Worm (Caenorhabditis elegans) whole organism, mixed stage, embryonic: ENCODE data around the gene K05F1.13.
A peak's percentile ranks its signal among the peaks of the same experiment; 100 is the strongest.
"Not testable (repeated sequence)": the region's sequence is repeated elsewhere in the genome, so short reads cannot be mapped to it uniquely, and the experiment has no call there.

Experiments used
- M03D4.4 ChIP-seq: sonication (generic microtip); optimal IDR thresholded peaks from 2 replicates; lab custom pipeline; 2017; ENCODE audit warnings: mild to moderate bottlenecking, missing genetic modification characterization, missing compliant biosample characterization
- bed-3 ChIP-seq: fragments of 200-800 bp; sonication (Bioruptor generic); optimal IDR thresholded peaks from 3 replicates; lab custom pipeline; 2018; ENCODE audit warnings: mild to moderate bottlenecking, missing genetic modification characterization, moderate library complexity, missing compliant biosample characterization
- blmp-1 ChIP-seq: fragments of 150-350 bp; optimal IDR thresholded peaks from 2 replicates; lab custom pipeline; 2014; ENCODE audit warnings: missing biosample characterization, missing genetic modification characterization
- ceh-43 ChIP-seq: fragments of 200-800 bp; sonication (Bioruptor generic); optimal IDR thresholded peaks from 2 replicates; lab custom pipeline; 2018; ENCODE audit warnings: mild to moderate bottlenecking, missing genetic modification characterization, moderate library complexity, missing compliant biosample characterization
- ces-1 ChIP-seq: fragments of 150-350 bp; optimal IDR thresholded peaks from 2 replicates; lab custom pipeline; 2014; ENCODE audit warnings: missing biosample characterization, missing genetic modification reagents, missing genetic modification characterization
- drap-1 ChIP-seq: fragments of 200-800 bp; sonication (Bioruptor generic); optimal IDR thresholded peaks from 3 replicates; lab custom pipeline; 2018; ENCODE audit warnings: mild to moderate bottlenecking, missing genetic modification characterization, missing compliant biosample characterization
- elt-1 ChIP-seq: sonication (generic microtip); optimal IDR thresholded peaks from 2 replicates; lab custom pipeline; 2017; ENCODE audit warnings: missing genetic modification characterization, mild to moderate bottlenecking, missing compliant biosample characterization, antibody characterized with exemption, moderate library complexity, borderline replicate concordance; ENCODE audit not compliant: insufficient read depth
- flh-1 ChIP-seq: fragments of 200-800 bp; sonication (Bioruptor generic); optimal IDR thresholded peaks from 2 replicates; lab custom pipeline; 2018; ENCODE audit warnings: mild to moderate bottlenecking, missing genetic modification characterization, moderate library complexity, missing compliant biosample characterization
- ham-2 ChIP-seq: fragments of 200-800 bp; sonication (Bioruptor generic); optimal IDR thresholded peaks from 2 replicates; lab custom pipeline; 2018; ENCODE audit warnings: mild to moderate bottlenecking, missing genetic modification characterization, missing compliant biosample characterization
- hlh-1 ChIP-seq: fragments of 150-350 bp; optimal IDR thresholded peaks from 2 replicates; lab custom pipeline; 2014; ENCODE audit warnings: missing biosample characterization, missing genetic modification reagents, missing genetic modification characterization
- lin-32 ChIP-seq: fragments of 200-800 bp; sonication (Bioruptor generic); optimal IDR thresholded peaks from 2 replicates; lab custom pipeline; 2018; ENCODE audit warnings: mild to moderate bottlenecking, missing genetic modification characterization, missing compliant biosample characterization
- lsy-2 ChIP-seq: fragments of 150-350 bp; optimal IDR thresholded peaks from 2 replicates; lab custom pipeline; 2014; ENCODE audit warnings: missing biosample characterization, missing genetic modification characterization
- mab-5 ChIP-seq: fragments of 150-350 bp; optimal IDR thresholded peaks from 2 replicates; lab custom pipeline; 2014; ENCODE audit warnings: missing biosample characterization, missing genetic modification characterization
- mep-1 ChIP-seq: fragments of 150-350 bp; optimal IDR thresholded peaks from 2 replicates; lab custom pipeline; 2017; ENCODE audit warnings: missing biosample characterization, missing genetic modification reagents, missing genetic modification characterization, inconsistent platforms
- mls-2 ChIP-seq: sonication (generic microtip); optimal IDR thresholded peaks from 2 replicates; lab custom pipeline; 2016; ENCODE audit warnings: mild to moderate bottlenecking, missing genetic modification characterization, moderate library complexity, missing compliant biosample characterization
- nhr-12 ChIP-seq: fragments of 150-350 bp; optimal IDR thresholded peaks from 2 replicates; lab custom pipeline; 2014; ENCODE audit warnings: missing biosample characterization, missing genetic modification characterization
- nhr-2 ChIP-seq: fragments of 150-350 bp; optimal IDR thresholded peaks from 2 replicates; lab custom pipeline; 2014; ENCODE audit warnings: missing biosample characterization, missing genetic modification characterization
- nhr-237 ChIP-seq: fragments of 150-350 bp; optimal IDR thresholded peaks from 2 replicates; lab custom pipeline; 2014; ENCODE audit warnings: missing biosample characterization, missing genetic modification characterization
- nhr-28 ChIP-seq: fragments of 150-350 bp; optimal IDR thresholded peaks from 2 replicates; lab custom pipeline; 2014; ENCODE audit warnings: missing biosample characterization, missing genetic modification characterization
- nhr-76 ChIP-seq: sonication (generic microtip); optimal IDR thresholded peaks from 2 replicates; lab custom pipeline; 2017; ENCODE audit warnings: missing biosample characterization, missing genetic modification characterization
- pha-4 ChIP-seq: fragments of 150-350 bp; optimal IDR thresholded peaks from 2 replicates; lab custom pipeline; 2018; ENCODE audit warnings: missing biosample characterization, missing genetic modification reagents, missing genetic modification characterization
- sem-2 ChIP-seq: fragments of 200-800 bp; sonication (Bioruptor generic); optimal IDR thresholded peaks from 2 replicates; lab custom pipeline; 2018; ENCODE audit warnings: mild to moderate bottlenecking, missing genetic modification characterization, missing compliant biosample characterization
- sptf-1 ChIP-seq: sonication (generic microtip); optimal IDR thresholded peaks from 2 replicates; lab custom pipeline; 2017; ENCODE audit warnings: mild to moderate bottlenecking, missing genetic modification characterization, moderate library complexity, missing compliant biosample characterization
- tbx-8 ChIP-seq: fragments of 200-800 bp; sonication (Bioruptor generic); optimal IDR thresholded peaks from 2 replicates; lab custom pipeline; 2018; ENCODE audit warnings: mild to moderate bottlenecking, missing genetic modification characterization, moderate library complexity, missing compliant biosample characterization
- unc-120 ChIP-seq: sonication (generic microtip); optimal IDR thresholded peaks from 2 replicates; lab custom pipeline; 2017; ENCODE audit warnings: missing genetic modification characterization, missing compliant biosample characterization; ENCODE audit not compliant: poor library complexity, severe bottlenecking
- unc-39 ChIP-seq: fragments of 150-350 bp; optimal IDR thresholded peaks from 2 replicates; lab custom pipeline; 2014; ENCODE audit warnings: missing biosample characterization, missing genetic modification characterization
- unc-62 ChIP-seq: fragments of 150-350 bp; optimal IDR thresholded peaks from 2 replicates; lab custom pipeline; 2014; ENCODE audit warnings: missing biosample characterization, missing genetic modification reagents, missing genetic modification characterization
- zip-8 ChIP-seq: fragments of 150-350 bp; optimal IDR thresholded peaks from 2 replicates; lab custom pipeline; 2014; ENCODE audit warnings: missing biosample characterization, missing genetic modification characterization
- ztf-11 ChIP-seq: fragments of 150-350 bp; optimal IDR thresholded peaks from 2 replicates; lab custom pipeline; 2014; ENCODE audit warnings: missing biosample characterization, missing genetic modification characterization

K05F1.13 gene

DNA sequence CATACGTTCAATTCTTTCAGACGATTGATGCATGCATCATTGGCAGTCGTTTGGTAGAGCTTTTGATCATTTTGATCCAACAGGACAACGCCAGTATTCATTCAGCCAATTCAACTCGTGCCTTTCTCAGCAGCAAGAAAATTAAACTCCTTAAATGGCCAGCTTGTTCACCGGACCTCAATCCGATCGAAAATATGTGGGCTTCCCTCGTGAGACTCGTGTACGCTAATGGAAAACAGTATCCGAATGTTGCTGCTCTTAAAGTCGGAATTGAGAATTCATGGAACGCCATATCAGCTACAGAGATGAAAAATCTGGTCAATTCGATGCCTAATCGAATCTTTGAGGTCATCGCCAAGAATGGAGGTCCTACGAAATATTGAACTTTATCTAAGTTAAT, 26.5 kb downstream of the K05F1.13 start, which contains the start of gene wago-5:
TSS of gene wago-5 (minus strand) at position 101 of the 400 bp plus-strand sequence.
- TF ChIP-seq nhr-2 (tag; lab: Kevin White, UChicago); nhr-12 (tag; lab: Kevin White, UChicago); ceh-43 (GFP tag; lab: Kevin White, UChicago): not testable (repeated sequence)
- TF ChIP-seq, all 35 proteins: peak for 0; not testable (repeated sequence) for 35

DNA sequence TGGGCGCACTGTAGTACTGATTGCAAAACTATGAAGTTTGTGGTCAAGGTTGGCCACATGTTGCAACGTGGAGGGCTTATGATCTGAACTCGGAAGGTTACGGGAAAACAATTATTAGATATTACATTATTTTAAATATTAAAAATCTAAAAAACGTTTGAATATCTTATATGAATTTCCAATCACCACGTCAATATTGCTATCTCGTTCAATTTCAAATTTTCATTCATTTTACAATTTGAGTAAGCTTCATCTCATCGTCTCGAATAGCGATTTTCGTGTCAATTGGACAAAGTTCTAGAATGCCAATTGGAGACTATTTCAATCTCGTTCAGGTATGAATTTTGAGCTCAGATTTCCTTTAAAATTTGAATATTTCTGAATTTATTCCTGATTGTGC, 27.4 kb downstream of the K05F1.13 start, which contains the start of gene ZK1248.20:
TSS of gene ZK1248.20 (plus strand) at position 301 of the 400 bp plus-strand sequence.
- no peak for TF ChIP-seq mep-1 (tag; lab: Kevin White, UChicago)
- no peak for TF ChIP-seq hlh-1
- TF ChIP-seq mls-2 (tag; lab: Kevin White, UChicago): no peak
- TF ChIP-seq unc-120 (tag; lab: Kevin White, UChicago): no peak
- no peak for TF ChIP-seq pha-4
- no peak for TF ChIP-seq zip-8 (tag; lab: Kevin White, UChicago)
- TF ChIP-seq blmp-1 (tag; lab: Kevin White, UChicago): no peak
- no peak for TF ChIP-seq ham-2 (GFP tag; lab: Kevin White, UChicago)
- no peak for TF ChIP-seq unc-39 (tag; lab: Kevin White, UChicago)
- no peak for TF ChIP-seq M03D4.4
- TF ChIP-seq sptf-1: no peak
- TF ChIP-seq nhr-2 (tag; lab: Kevin White, UChicago): no peak
- TF ChIP-seq drap-1: no peak
- TF ChIP-seq tbx-8: no peak
- TF ChIP-seq lsy-2 (tag; lab: Kevin White, UChicago): no peak
- no peak for TF ChIP-seq nhr-28
- TF ChIP-seq, all 35 proteins: peak for 0

- no peak for TF ChIP-seq flh-1 (GFP tag; lab: Kevin White, UChicago)
These were observed 29.4 kb downstream of the K05F1.13 start, which contains the start of gene ZK1248.4 for ce11 chrII:5818298-5818697. Gene ZK1248.4 (plus strand): TSS chrII:5818598.

DNA sequence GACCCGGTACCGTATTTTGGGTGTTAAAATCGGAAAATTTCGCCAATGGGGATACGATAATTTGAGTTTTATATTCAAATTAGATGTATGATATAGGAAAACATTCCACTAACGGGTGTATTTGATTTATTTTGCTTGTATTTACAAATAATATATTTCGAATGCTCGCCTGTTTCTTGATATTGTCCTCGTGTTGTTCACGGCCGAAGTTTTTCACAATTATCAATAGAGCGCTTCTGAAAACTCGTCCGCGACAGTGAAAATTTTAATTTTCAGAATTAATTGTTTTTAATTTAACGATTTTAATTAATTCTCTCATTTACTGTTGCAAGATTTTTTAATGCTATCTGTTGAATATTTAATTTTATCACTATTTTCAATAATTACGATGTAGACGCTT, 30.7 kb downstream of the K05F1.13 start:
- TF ChIP-seq sem-2 (GFP tag; lab: Kevin White, UChicago): no peak
- TF ChIP-seq nhr-76 (tag; lab: Kevin White, UChicago): no peak
- TF ChIP-seq pha-4: no peak

ce11 chrII:5820282-5820762, 31.4 kb downstream of the K05F1.13 start, which contains the start of gene ehs-1:
Gene ehs-1 (plus strand): TSS chrII:5820712.
- TF ChIP-seq ces-1 (GFP tag; lab: Kevin White, UChicago) (peak; percentile 8), lin-32 (GFP tag; lab: Kevin White, UChicago) (no peak), unc-62 (GFP tag; lab: Kevin White, UChicago) (peak; percentile 5)

DNA sequence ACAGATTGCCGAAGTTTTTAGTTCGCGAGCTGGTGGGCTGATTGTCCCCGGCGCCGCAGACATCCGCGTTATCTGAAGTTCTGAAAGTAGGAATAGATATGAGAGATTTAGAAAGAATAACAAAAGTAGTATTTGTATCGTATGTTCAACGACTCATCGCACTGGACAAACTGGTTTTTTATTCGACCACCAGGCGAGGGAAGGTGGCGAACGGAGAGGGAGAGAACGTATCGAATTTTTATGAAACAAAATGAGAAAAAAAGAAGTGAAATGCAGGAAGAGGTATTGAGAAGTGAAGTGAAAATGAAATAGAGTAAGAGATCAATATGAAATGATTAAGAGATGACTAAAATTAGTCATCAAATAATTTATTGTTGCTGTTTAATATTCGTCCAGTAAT, 38.4 kb downstream of the K05F1.13 start, which contains the start of gene tbc-2:
TSS of gene tbc-2 (minus strand) at position 80 of the 400 bp plus-strand sequence.
- TF ChIP-seq nhr-76 (tag; lab: Kevin White, UChicago) (no peak), bed-3 (GFP tag; lab: Kevin White, UChicago) (no peak), unc-120 (tag; lab: Kevin White, UChicago) (no peak), drap-1 (no peak), mls-2 (tag; lab: Kevin White, UChicago) (no peak), blmp-1 (tag; lab: Kevin White, UChicago) (no peak), tbx-8 (no peak), elt-1 (tag; lab: Kevin White, UChicago) (no peak), sem-2 (GFP tag; lab: Kevin White, UChicago) (no peak), lsy-2 (tag; lab: Kevin White, UChicago) (no peak), nhr-237 (tag; lab: Kevin White, UChicago) (no peak), ztf-11 (tag; lab: Kevin White, UChicago) (no peak), ceh-43 (GFP tag; lab: Kevin White, UChicago) (no peak), mab-5 (tag; lab: Kevin White, UChicago) (no peak), M03D4.4 (no peak)
